Fruit fly (Drosophila melanogaster) whole organism, pupa: ENCODE results near the gene CG12995.
A peak's percentile ranks its signal among the peaks of the same experiment; 100 is the strongest.

Source experiments
- CG10348 ChIP-seq: fragments of 200-800 bp; sonication (Bioruptor generic); IDR thresholded peaks from 2 replicates; pipeline ENCODE4 v1.3.6; 2022; ENCODE audit warnings: missing biosample characterization, missing genetic modification characterization
- CG12605 ChIP-seq: fragments of 200-800 bp; sonication (Bioruptor generic); IDR thresholded peaks from 2 replicates; pipeline ENCODE4 v1.3.6; 2022; ENCODE audit warnings: missing biosample characterization, missing genetic modification characterization
- CG13204 ChIP-seq: fragments of 200-800 bp; sonication (Bioruptor generic); optimal IDR thresholded peaks from 2 replicates; lab custom pipeline; 2018; ENCODE audit warnings: missing biosample characterization, mild to moderate bottlenecking, missing genetic modification characterization, moderate library complexity
- CG14655 ChIP-seq: fragments of 200-800 bp; sonication (Bioruptor generic); optimal IDR thresholded peaks from 3 replicates; lab custom pipeline; 2017; ENCODE audit warnings: mild to moderate bottlenecking, missing biosample characterization, missing genetic modification reagents, missing genetic modification characterization
- CG15710 ChIP-seq: fragments of 200-800 bp; sonication (Bioruptor generic); optimal IDR thresholded peaks from 2 replicates; lab custom pipeline; 2018; ENCODE audit warnings: missing biosample characterization, mild to moderate bottlenecking, missing genetic modification characterization, moderate library complexity
- CG17806 ChIP-seq: fragments of 200-800 bp; sonication (Bioruptor generic); optimal IDR thresholded peaks from 2 replicates; lab custom pipeline; 2018; ENCODE audit warnings: missing biosample characterization, mild to moderate bottlenecking, missing genetic modification characterization, moderate library complexity
- CG32121 ChIP-seq: fragments of 200-800 bp; sonication (Bioruptor generic); IDR thresholded peaks from 2 replicates; pipeline ENCODE4 v1.3.6; 2022; ENCODE audit warnings: missing biosample characterization, missing genetic modification characterization
- CG34367 ChIP-seq: fragments of 200-800 bp; sonication (Bioruptor generic); optimal IDR thresholded peaks from 2 replicates; lab custom pipeline; 2018; ENCODE audit warnings: missing biosample characterization, mild to moderate bottlenecking, missing genetic modification characterization
- CG4496 ChIP-seq: fragments of 200-800 bp; sonication (Bioruptor generic); IDR thresholded peaks from 3 replicates; pipeline ENCODE4 v1.3.6; 2022; ENCODE audit warnings: missing biosample characterization, missing genetic modification characterization
- CG8159 ChIP-seq: fragments of 200-800 bp; sonication (Bioruptor generic); optimal IDR thresholded peaks from 3 replicates; lab custom pipeline; 2018; ENCODE audit warnings: missing biosample characterization, mild to moderate bottlenecking, missing genetic modification characterization, moderate library complexity
- CG8301 ChIP-seq: fragments of 200-800 bp; sonication (Bioruptor generic); optimal IDR thresholded peaks from 2 replicates; lab custom pipeline; 2018; ENCODE audit warnings: missing biosample characterization, mild to moderate bottlenecking, missing genetic modification characterization
- CG9948 ChIP-seq: fragments of 200-800 bp; sonication (Bioruptor generic); optimal IDR thresholded peaks from 2 replicates; lab custom pipeline; 2018; ENCODE audit warnings: missing biosample characterization, mild to moderate bottlenecking, missing genetic modification characterization, moderate library complexity
- D1 ChIP-seq: fragments of 200-800 bp; sonication (Bioruptor generic); optimal IDR thresholded peaks from 2 replicates; lab custom pipeline; 2018; ENCODE audit warnings: missing biosample characterization, mild to moderate bottlenecking, missing genetic modification characterization, moderate library complexity
- EcR ChIP-seq: fragments of 200-800 bp; sonication (Bioruptor generic); optimal IDR thresholded peaks from 3 replicates; lab custom pipeline; 2019; ENCODE audit warnings: missing biosample characterization, missing genetic modification characterization, mild to moderate bottlenecking, moderate library complexity, missing genetic modification reagents
- Ets98B ChIP-seq: fragments of 200-800 bp; sonication (Bioruptor generic); IDR thresholded peaks from 2 replicates; pipeline ENCODE4 v1.3.6; 2022; ENCODE audit warnings: missing biosample characterization, missing genetic modification characterization
- Pif1A ChIP-seq: fragments of 200-800 bp; sonication (Bioruptor generic); optimal IDR thresholded peaks from 3 replicates; lab custom pipeline; 2016; ENCODE audit warnings: missing biosample characterization, missing genetic modification characterization
- Pif1B ChIP-seq: fragments of 200-800 bp; sonication (Bioruptor generic); optimal IDR thresholded peaks from 3 replicates; lab custom pipeline; 2016; ENCODE audit warnings: missing biosample characterization, missing genetic modification characterization
- Snoo ChIP-seq: fragments of 200-800 bp; sonication (Bioruptor generic); optimal IDR thresholded peaks from 3 replicates; lab custom pipeline; 2017; ENCODE audit warnings: missing biosample characterization, mild to moderate bottlenecking, missing genetic modification characterization, inconsistent platforms
- fd96Ca ChIP-seq: fragments of 200-800 bp; sonication (Bioruptor generic); IDR thresholded peaks from 3 replicates; pipeline ENCODE4 v1.3.6; 2022; ENCODE audit warnings: missing biosample characterization, missing genetic modification characterization
- gl ChIP-seq: fragments of 200-800 bp; sonication (Bioruptor generic); optimal IDR thresholded peaks from 2 replicates; lab custom pipeline; 2018; ENCODE audit warnings: missing biosample characterization, mild to moderate bottlenecking, missing genetic modification characterization
- rn ChIP-seq: fragments of 200-800 bp; sonication (Bioruptor generic); IDR thresholded peaks from 2 replicates; pipeline ENCODE4 v1.3.6; 2022; ENCODE audit warnings: missing biosample characterization, missing genetic modification characterization

Gene CG12995

DNA sequence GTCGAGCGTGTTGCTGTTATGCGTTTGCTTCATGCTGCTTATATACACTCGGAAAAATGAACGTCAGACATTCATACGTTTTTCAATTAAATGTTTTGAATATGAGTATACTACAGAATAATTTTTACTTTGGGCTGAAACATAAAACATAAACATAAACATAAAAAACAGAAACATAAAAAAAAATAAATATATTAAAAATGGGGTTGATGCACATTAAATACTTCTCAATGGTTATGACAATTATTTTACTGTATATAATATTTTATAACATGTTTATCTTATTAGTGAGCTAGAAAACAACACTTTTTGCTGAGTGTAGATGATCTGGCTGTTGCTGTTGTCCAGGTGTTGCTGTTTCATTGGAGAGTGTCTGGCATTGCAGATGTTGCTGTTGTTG is 27.6 kb upstream of the CG12995 start:
- TF ChIP-seq CG4496: peak; percentile 52
- peak; percentile 55 for TF ChIP-seq CG34367 (tag; lab: Kevin White, UChicago)
- peak; percentile 53 for TF ChIP-seq D1 (tag; lab: Kevin White, UChicago)
- 0 out of 2 replicates have a peak, but pooled peaks have one; percentile 11 for TF ChIP-seq rn (GFP tag; lab: Robert Waterston, UW)
- TF ChIP-seq Pif1A (GFP tag; lab: Kevin White, UChicago): peak; percentile 51
- TF ChIP-seq CG17806 (tag; lab: Kevin White, UChicago): peak; percentile 72
- no peak for TF ChIP-seq fd96Ca
- TF ChIP-seq CG12605 (GFP tag; lab: Robert Waterston, UW): peak; percentile 36; the same call in 1 of the 2 replicates
- peak; percentile 79 for TF ChIP-seq CG9948 (tag; lab: Kevin White, UChicago)
- peak; percentile 72 for TF ChIP-seq CG15710 (tag; lab: Kevin White, UChicago)
- TF ChIP-seq Pif1B (GFP tag; lab: Kevin White, UChicago): peak; percentile 45
- peak; percentile 30; the same call in 1 of the 2 replicates for TF ChIP-seq Ets98B
- no peak for TF ChIP-seq Snoo (tag; lab: Kevin White, UChicago)
- peak; percentile 77 for TF ChIP-seq CG8159 (tag; lab: Kevin White, UChicago)
- TF ChIP-seq CG14655 (GFP tag; lab: Kevin White, UChicago): peak; percentile 83
- TF ChIP-seq CG13204 (GFP tag; lab: Kevin White, UChicago): peak; percentile 35
- peak; percentile 69; the same call in 1 of the 2 replicates for TF ChIP-seq CG32121 (GFP tag; lab: Robert Waterston, UW)
- TF ChIP-seq CG10348: no peak
- peak; percentile 76 for TF ChIP-seq CG8301
- TF ChIP-seq EcR (GFP tag; lab: Kevin White, UChicago): no peak
- no peak for TF ChIP-seq gl (tag; lab: Kevin White, UChicago)
- TF ChIP-seq, all 21 proteins: peak for 16

DNA sequence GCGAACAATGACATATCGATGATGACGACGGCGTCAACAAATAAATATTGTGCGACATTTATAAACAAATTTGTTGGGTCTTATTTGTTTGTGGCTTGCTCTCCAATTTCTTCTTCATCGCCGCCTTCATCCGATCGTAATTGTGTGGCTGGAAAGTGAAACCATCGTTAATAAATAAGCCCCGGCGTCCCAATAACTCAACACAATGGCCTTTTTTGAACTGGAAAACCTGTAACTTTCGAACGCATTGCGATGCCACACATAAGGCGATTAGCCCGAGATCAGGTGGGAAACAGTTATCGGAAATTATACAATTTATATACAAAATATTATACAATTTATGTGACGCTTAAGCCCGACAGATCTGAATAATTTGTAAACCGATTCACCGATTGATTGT is 26.7 kb upstream of the CG12995 start:
- TF ChIP-seq CG12605 (GFP tag; lab: Robert Waterston, UW) (no peak), CG4496 (no peak), CG10348 (no peak), rn (GFP tag; lab: Robert Waterston, UW) (no peak), CG15710 (tag; lab: Kevin White, UChicago) (no peak), Ets98B (no peak), CG9948 (tag; lab: Kevin White, UChicago) (no peak), CG8301 (no peak), gl (tag; lab: Kevin White, UChicago) (no peak), CG13204 (GFP tag; lab: Kevin White, UChicago) (no peak), EcR (GFP tag; lab: Kevin White, UChicago) (no peak), CG34367 (tag; lab: Kevin White, UChicago) (no peak), CG8159 (tag; lab: Kevin White, UChicago) (no peak), fd96Ca (no peak), Pif1A (GFP tag; lab: Kevin White, UChicago) (no peak), CG32121 (GFP tag; lab: Robert Waterston, UW) (no peak), Pif1B (GFP tag; lab: Kevin White, UChicago) (no peak), Snoo (tag; lab: Kevin White, UChicago) (no peak), CG14655 (GFP tag; lab: Kevin White, UChicago) (no peak)

DNA sequence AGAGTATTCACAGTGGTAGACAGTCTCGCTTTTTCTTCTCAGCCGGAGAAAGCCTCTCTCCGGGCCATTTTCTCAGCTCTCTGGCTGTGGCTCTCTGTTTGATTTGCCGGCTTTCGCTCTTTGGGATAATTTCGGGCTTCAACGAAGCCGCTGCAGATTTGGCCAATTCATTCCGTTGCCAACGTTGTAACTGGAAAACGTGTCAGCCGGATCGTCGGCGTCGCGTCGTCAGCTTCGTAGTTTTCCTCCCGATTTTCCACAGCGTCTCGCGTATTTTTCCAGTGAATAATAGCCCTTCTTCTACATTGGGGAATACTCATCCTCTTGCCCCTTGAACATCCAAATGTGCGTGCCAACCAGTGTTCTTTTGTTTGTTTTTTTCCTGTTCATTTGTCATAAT is 22.8 kb upstream of the CG12995 start, which contains the start of gene f:
TSS of gene f (plus strand) at position 301 of the 400 bp plus-strand sequence.
- 0 out of 2 replicates have a peak, but pooled peaks have one; percentile 10 for TF ChIP-seq CG32121 (GFP tag; lab: Robert Waterston, UW)
- TF ChIP-seq Ets98B: 0 out of 2 replicates have a peak, but pooled peaks have one; percentile 6
- no peak for TF ChIP-seq CG8301

dm6 chrX:17230944-17231343 is 21.1 kb upstream of the CG12995 start, which contains the start of gene CG10597:
TSS of gene CG10597 (minus strand) at chrX:17231044.
- no peak for TF ChIP-seq CG12605 (GFP tag; lab: Robert Waterston, UW)
- no peak for TF ChIP-seq CG17806 (tag; lab: Kevin White, UChicago)
- TF ChIP-seq CG8301: no peak
- no peak for TF ChIP-seq CG9948 (tag; lab: Kevin White, UChicago)
- TF ChIP-seq CG34367 (tag; lab: Kevin White, UChicago): no peak
- no peak for TF ChIP-seq fd96Ca
- no peak for TF ChIP-seq CG13204 (GFP tag; lab: Kevin White, UChicago)
- TF ChIP-seq CG4496: no peak
- no peak for TF ChIP-seq D1 (tag; lab: Kevin White, UChicago)
- TF ChIP-seq gl (tag; lab: Kevin White, UChicago): no peak
- TF ChIP-seq CG14655 (GFP tag; lab: Kevin White, UChicago): no peak
- no peak for TF ChIP-seq Ets98B
- no peak for TF ChIP-seq EcR (GFP tag; lab: Kevin White, UChicago)
- no peak for TF ChIP-seq Snoo (tag; lab: Kevin White, UChicago)
- no peak for TF ChIP-seq CG8159 (tag; lab: Kevin White, UChicago)
- no peak for TF ChIP-seq Pif1B (GFP tag; lab: Kevin White, UChicago)
- no peak for TF ChIP-seq CG15710 (tag; lab: Kevin White, UChicago)
- TF ChIP-seq CG10348: no peak
- no peak for TF ChIP-seq rn (GFP tag; lab: Robert Waterston, UW)

dm6 chrX:17229475-17230169 is 19.8 kb upstream of the CG12995 start:
- peak; percentile 42 for TF ChIP-seq Snoo (tag; lab: Kevin White, UChicago)
- peak; percentile 94 for TF ChIP-seq EcR (GFP tag; lab: Kevin White, UChicago)
- no peak for TF ChIP-seq fd96Ca
- TF ChIP-seq CG32121 (GFP tag; lab: Robert Waterston, UW): no peak
- TF ChIP-seq CG34367 (tag; lab: Kevin White, UChicago): peak; percentile 56
- TF ChIP-seq CG15710 (tag; lab: Kevin White, UChicago): peak; percentile 42
- peak; percentile 44 for TF ChIP-seq CG9948 (tag; lab: Kevin White, UChicago)
